Worm (Caenorhabditis elegans) whole organism, L3 larva: ENCODE data around the gene Y45F3A.8.

Experiments
- R02D3.7 ChIP-seq: fragments of 150-350 bp; optimal IDR thresholded peaks from 2 replicates; lab custom pipeline; 2014; ENCODE audit warnings: missing biosample characterization, missing genetic modification characterization
- ZK546.5 ChIP-seq: sonication (generic microtip); optimal IDR thresholded peaks from 2 replicates; lab custom pipeline; 2017; ENCODE audit warnings: missing biosample characterization, missing genetic modification characterization
- aly-2 ChIP-seq: fragments of 150-350 bp; optimal IDR thresholded peaks from 2 replicates; lab custom pipeline; 2014; ENCODE audit warnings: missing biosample characterization, missing genetic modification characterization
- ama-1 ChIP-seq: fragments of 150-350 bp; optimal IDR thresholded peaks from 2 replicates; lab custom pipeline; 2018
- ceh-28 ChIP-seq: fragments of 150-350 bp; optimal IDR thresholded peaks from 2 replicates; lab custom pipeline; 2014; ENCODE audit warnings: missing biosample characterization, missing genetic modification reagents, missing genetic modification characterization
- ceh-82 ChIP-seq: fragments of 150-350 bp; optimal IDR thresholded peaks from 2 replicates; lab custom pipeline; 2014; ENCODE audit warnings: missing biosample characterization, missing genetic modification characterization
- ceh-9 ChIP-seq: sonication (generic microtip); optimal IDR thresholded peaks from 2 replicates; lab custom pipeline; 2018; ENCODE audit warnings: missing biosample characterization, missing genetic modification characterization
- daf-12 ChIP-seq: fragments of 150-350 bp; optimal IDR thresholded peaks from 2 replicates; lab custom pipeline; 2014; ENCODE audit warnings: missing biosample characterization, missing genetic modification reagents, missing genetic modification characterization
- egl-27 ChIP-seq: sonication (generic microtip); optimal IDR thresholded peaks from 4 replicates; lab custom pipeline; 2017; ENCODE audit warnings: missing biosample characterization, missing genetic modification reagents, missing genetic modification characterization
- egl-5 ChIP-seq: fragments of 150-350 bp; optimal IDR thresholded peaks from 2 replicates; lab custom pipeline; 2017; ENCODE audit warnings: missing biosample characterization, missing genetic modification reagents, missing genetic modification characterization, inconsistent platforms
- elt-1 ChIP-seq: fragments of 150-350 bp; optimal IDR thresholded peaks from 2 replicates; lab custom pipeline; 2014; ENCODE audit warnings: missing biosample characterization, missing genetic modification characterization
- elt-2 ChIP-seq: sonication (generic microtip); optimal IDR thresholded peaks from 2 replicates; lab custom pipeline; 2016; ENCODE audit warnings: missing genetic modification reagents, mild to moderate bottlenecking, missing genetic modification characterization, missing compliant biosample characterization
- elt-3 ChIP-seq, 3 experiments: fragments of 150-350 bp in 1 of 3; sonication (generic microtip) in 2 of 3; optimal IDR thresholded peaks; 2 replicates in 2 of 3; 4 replicates in 1 of 3; lab custom pipeline; 2014 to 2017; ENCODE audit warnings: missing biosample characterization in 3 of 3, missing genetic modification characterization in 3 of 3
- fkh-10 ChIP-seq: sonication (generic microtip); optimal IDR thresholded peaks from 2 replicates; lab custom pipeline; 2017; ENCODE audit warnings: missing biosample characterization, missing genetic modification reagents, missing genetic modification characterization
- fos-1 ChIP-seq: fragments of 150-350 bp; optimal IDR thresholded peaks from 2 replicates; lab custom pipeline; 2014; ENCODE audit warnings: missing biosample characterization, missing genetic modification characterization
- hmg-11 ChIP-seq: sonication (generic microtip); optimal IDR thresholded peaks from 2 replicates; lab custom pipeline; 2016; ENCODE audit warnings: missing genetic modification characterization, missing compliant biosample characterization
- jun-1 ChIP-seq: fragments of 150-350 bp; optimal IDR thresholded peaks from 2 replicates; lab custom pipeline; 2014; ENCODE audit warnings: missing biosample characterization, missing genetic modification reagents, missing genetic modification characterization
- lin-15B ChIP-seq: fragments of 150-350 bp; optimal IDR thresholded peaks from 2 replicates; lab custom pipeline; 2014; ENCODE audit warnings: missing biosample characterization, missing genetic modification characterization
- lin-39 ChIP-seq: fragments of 150-350 bp; optimal IDR thresholded peaks from 2 replicates; lab custom pipeline; 2018; ENCODE audit warnings: missing biosample characterization, missing genetic modification reagents, missing genetic modification characterization
- mdl-1 ChIP-seq: fragments of 150-350 bp; optimal IDR thresholded peaks from 2 replicates; lab custom pipeline; 2014; ENCODE audit warnings: missing biosample characterization, missing genetic modification characterization
- mml-1 ChIP-seq: fragments of 150-350 bp; sonication (generic microtip); optimal IDR thresholded peaks from 3 replicates; lab custom pipeline; 2014; ENCODE audit warnings: missing biosample characterization, missing genetic modification characterization
- nfya-1 ChIP-seq: sonication (generic microtip); optimal IDR thresholded peaks from 2 replicates; lab custom pipeline; 2017; ENCODE audit warnings: missing genetic modification characterization, mild to moderate bottlenecking, missing compliant biosample characterization, antibody characterized with exemption, moderate library complexity; ENCODE audit not compliant: insufficient read depth
- nhr-11 ChIP-seq: fragments of 150-350 bp; optimal IDR thresholded peaks from 2 replicates; lab custom pipeline; 2014; ENCODE audit warnings: missing biosample characterization, missing genetic modification characterization
- nhr-23 ChIP-seq: fragments of 150-350 bp; optimal IDR thresholded peaks from 2 replicates; lab custom pipeline; 2014; ENCODE audit warnings: missing biosample characterization, missing genetic modification reagents, missing genetic modification characterization
- nhr-237 ChIP-seq: fragments of 150-350 bp; optimal IDR thresholded peaks from 2 replicates; lab custom pipeline; 2014; ENCODE audit warnings: missing biosample characterization, missing genetic modification characterization
- nhr-25 ChIP-seq: sonication (generic microtip); optimal IDR thresholded peaks from 2 replicates; lab custom pipeline; 2017; ENCODE audit warnings: missing biosample characterization, missing genetic modification characterization
- nhr-28 ChIP-seq: fragments of 150-350 bp; optimal IDR thresholded peaks from 2 replicates; lab custom pipeline; 2014; ENCODE audit warnings: missing biosample characterization, missing genetic modification characterization
- nhr-43 ChIP-seq: sonication (generic microtip); optimal IDR thresholded peaks from 2 replicates; lab custom pipeline; 2016; ENCODE audit warnings: mild to moderate bottlenecking, missing genetic modification characterization, missing compliant biosample characterization; ENCODE audit not compliant: poor library complexity, severe bottlenecking
- nhr-67 ChIP-seq: fragments of 150-350 bp; optimal IDR thresholded peaks from 2 replicates; lab custom pipeline; 2014; ENCODE audit warnings: missing biosample characterization, missing genetic modification characterization
- nhr-76 ChIP-seq: fragments of 150-350 bp; sonication (generic microtip); optimal IDR thresholded peaks from 5 replicates; lab custom pipeline; 2014; ENCODE audit warnings: missing biosample characterization, missing genetic modification characterization
- nhr-77 ChIP-seq: fragments of 150-350 bp; optimal IDR thresholded peaks from 2 replicates; lab custom pipeline; 2014; ENCODE audit warnings: missing biosample characterization, missing genetic modification characterization
- pha-4 ChIP-seq: fragments of 150-350 bp; optimal IDR thresholded peaks from 2 replicates; lab custom pipeline; 2014; ENCODE audit warnings: missing biosample characterization, missing genetic modification reagents, missing genetic modification characterization
- sea-2 ChIP-seq: fragments of 150-350 bp; sonication (generic microtip); optimal IDR thresholded peaks from 4 replicates; lab custom pipeline; 2014; ENCODE audit warnings: missing biosample characterization, missing genetic modification reagents, missing genetic modification characterization
- skn-1 ChIP-seq: fragments of 150-350 bp; optimal IDR thresholded peaks from 2 replicates; lab custom pipeline; 2014; ENCODE audit warnings: missing biosample characterization, missing genetic modification characterization
- snpc-4 ChIP-seq: fragments of 150-350 bp; optimal IDR thresholded peaks from 2 replicates; lab custom pipeline; 2014; ENCODE audit warnings: missing biosample characterization, missing genetic modification characterization
- unc-39 ChIP-seq: sonication (generic microtip); optimal IDR thresholded peaks from 4 replicates; lab custom pipeline; 2017; ENCODE audit warnings: missing biosample characterization, missing genetic modification characterization
- unc-62 ChIP-seq: fragments of 150-350 bp; sonication (generic microtip); optimal IDR thresholded peaks from 4 replicates; lab custom pipeline; 2014; ENCODE audit warnings: missing biosample characterization, missing genetic modification reagents, missing genetic modification characterization
- zag-1 ChIP-seq: fragments of 150-350 bp; optimal IDR thresholded peaks from 2 replicates; lab custom pipeline; 2014; ENCODE audit warnings: missing biosample characterization, missing genetic modification characterization
- ztf-11 ChIP-seq: fragments of 150-350 bp; optimal IDR thresholded peaks from 2 replicates; lab custom pipeline; 2014; ENCODE audit warnings: missing biosample characterization, missing genetic modification characterization

Y45F3A.8 gene

DNA sequence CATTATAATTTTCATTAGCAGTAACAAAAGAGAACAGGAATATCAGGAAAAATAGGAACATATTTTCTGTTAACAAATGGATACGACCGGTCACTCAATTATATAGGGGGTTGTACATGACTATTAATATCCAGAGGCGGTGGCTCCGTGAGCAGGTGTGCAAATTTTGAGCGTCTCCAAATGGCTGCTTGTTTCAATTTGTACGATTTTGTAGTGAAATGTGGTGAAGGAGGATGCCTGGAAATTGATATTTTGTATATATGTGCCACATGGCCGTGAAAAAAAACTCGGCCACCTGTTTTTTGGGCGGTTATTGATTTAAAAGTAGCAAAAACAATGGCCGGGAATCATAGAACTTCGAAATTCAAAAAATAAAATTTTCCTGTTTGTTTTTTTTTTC, at the start of gene Y45F3A.8:
Y45F3A.8 (minus strand) TSS at position 101 of the 400 bp plus-strand sequence.
- TF ChIP-seq nfya-1 (tag; lab: Kevin White, UChicago) (no peak), lin-39 (no peak), R02D3.7 (tag; lab: Kevin White, UChicago) (no peak), zag-1 (tag; lab: Kevin White, UChicago) (no peak), elt-3 (tag; optimal IDR thresholded peaks at IDR 0.05; lab: Kevin White, UChicago) (no peak), nhr-77 (no peak), nhr-237 (tag; lab: Kevin White, UChicago) (no peak), sea-2 (GFP tag; lab: Kevin White, UChicago) (no peak), egl-5 (tag; lab: Kevin White, UChicago) (no peak), nhr-67 (no peak)

DNA sequence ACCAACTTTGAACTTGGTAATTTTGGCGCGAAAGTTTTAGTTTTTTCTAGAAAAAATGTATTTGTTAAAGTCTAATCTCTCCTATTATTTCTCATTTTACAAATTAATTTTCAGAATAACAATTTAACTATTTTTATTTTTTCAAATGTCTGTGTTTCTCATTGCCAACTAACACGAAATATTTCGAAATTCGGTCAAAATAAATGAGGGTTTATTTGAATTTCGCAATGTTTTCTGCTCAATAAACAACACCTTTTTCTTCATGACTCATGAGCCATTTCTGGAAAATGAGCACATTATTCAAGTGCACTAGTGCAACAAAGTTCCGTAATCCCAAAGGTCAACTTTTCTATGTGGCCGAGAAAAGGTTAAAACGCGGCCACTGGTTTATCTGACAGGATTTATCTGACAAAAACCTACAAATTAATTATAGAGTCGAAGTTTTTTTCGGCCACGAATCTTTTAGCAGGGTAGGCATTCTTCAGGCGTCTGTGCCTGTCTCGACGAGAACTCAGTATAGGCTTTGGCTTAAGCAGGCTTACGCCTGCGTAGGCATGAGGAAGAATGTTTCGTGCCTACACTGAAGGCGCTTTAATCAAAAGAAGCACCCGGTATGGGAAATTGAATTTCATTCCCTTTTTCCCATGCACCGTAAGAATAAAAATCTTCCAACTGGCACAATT, 45.9 kb upstream of the Y45F3A.8 start, which contains the start of gene Y39A1A.27:
Y39A1A.27 (plus strand) TSS at position 633 of the 683 bp plus-strand sequence.
- no peak for TF ChIP-seq nhr-11 (tag; lab: Kevin White, UChicago)
- TF ChIP-seq ceh-82 (tag; lab: Kevin White, UChicago), result no peak
- TF ChIP-seq ceh-28 (tag; lab: Kevin White, UChicago), result no peak
- no peak for TF ChIP-seq zag-1 (tag; lab: Kevin White, UChicago)
- TF ChIP-seq lin-15B (tag; lab: Kevin White, UChicago), result no peak
- no peak for TF ChIP-seq unc-39 (tag; lab: Kevin White, UChicago)
- TF ChIP-seq unc-62, result no peak
- TF ChIP-seq jun-1, result no peak
- TF ChIP-seq egl-27 (tag; lab: Kevin White, UChicago), result no peak
- no peak for TF ChIP-seq skn-1 (tag; lab: Kevin White, UChicago)
- no peak for TF ChIP-seq sea-2 (GFP tag; lab: Kevin White, UChicago)
- no peak for TF ChIP-seq mml-1 (tag; lab: Kevin White, UChicago)

DNA sequence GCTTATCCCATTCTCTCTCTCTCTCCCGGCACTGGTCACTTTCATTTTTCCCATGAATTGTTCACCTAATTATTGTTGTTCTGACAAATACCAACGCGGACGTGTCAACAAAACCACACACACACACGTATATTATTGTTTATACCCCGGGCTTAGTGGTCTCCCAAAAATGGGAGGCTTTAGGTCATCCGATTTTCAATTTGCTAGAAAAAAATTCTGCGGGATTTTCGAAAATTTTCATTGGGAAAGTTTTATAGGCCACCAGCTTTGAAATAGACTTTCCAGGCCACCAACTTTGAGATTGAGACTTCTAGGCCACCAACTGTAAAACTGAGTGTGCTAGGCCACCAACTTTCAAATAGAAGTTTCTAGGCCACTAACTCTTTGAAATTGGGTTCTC, 45.3 kb upstream of the Y45F3A.8 start:
- TF ChIP-seq unc-39 (tag; lab: Kevin White, UChicago) (no peak), pha-4 (tag; lab: Kevin White, UChicago) (peak; percentile 31)

ce11 chrIII:10636493-10637031, 43.9 kb upstream of the Y45F3A.8 start:
- TF ChIP-seq nhr-25 (tag; lab: Kevin White, UChicago) (peak; percentile 62), nfya-1 (tag; lab: Kevin White, UChicago) (peak; percentile 6), pha-4 (tag; lab: Kevin White, UChicago) (peak; percentile 93), ztf-11 (tag; lab: Kevin White, UChicago) (no peak), mml-1 (tag; lab: Kevin White, UChicago) (no peak), daf-12 (tag; lab: Kevin White, UChicago) (no peak), nhr-237 (tag; lab: Kevin White, UChicago) (no peak), mdl-1 (tag; lab: Kevin White, UChicago) (no peak), elt-3 (tag; optimal IDR thresholded peaks at IDR 0.05; lab: Kevin White, UChicago) (no peak), R02D3.7 (tag; lab: Kevin White, UChicago) (no peak), lin-39 (no peak), elt-1 (no peak), aly-2 (tag; lab: Kevin White, UChicago) (no peak), nhr-77 (no peak), zag-1 (tag; lab: Kevin White, UChicago) (no peak), elt-2 (tag; lab: Kevin White, UChicago) (no peak), hmg-11 (tag; lab: Kevin White, UChicago) (no peak), nhr-76 (no peak), fkh-10 (no peak), skn-1 (tag; lab: Kevin White, UChicago) (no peak), nhr-28 (no peak), ceh-28 (tag; lab: Kevin White, UChicago) (peak; percentile 4), egl-5 (tag; lab: Kevin White, UChicago) (no peak), snpc-4 (tag; lab: Kevin White, UChicago) (no peak), ama-1 (lab: Kevin White, UChicago) (no peak), fos-1 (tag; lab: Kevin White, UChicago) (no peak), lin-15B (tag; lab: Kevin White, UChicago) (no peak), ZK546.5 (tag; lab: Kevin White, UChicago) (no peak), jun-1 (no peak), unc-39 (tag; lab: Kevin White, UChicago) (no peak), nhr-43 (tag; lab: Kevin White, UChicago) (no peak), nhr-23 (tag; lab: Kevin White, UChicago) (peak; percentile 16), ceh-9 (tag; lab: Kevin White, UChicago) (no peak)
